Fruit fly (Drosophila melanogaster) whole organism, wandering third instar larva: ENCODE measurements around the gene CG13898.

Experiments used
- CG9705 ChIP-seq: fragments of 200-800 bp; sonication (Bioruptor generic); optimal IDR thresholded peaks from 2 replicates; lab custom pipeline; 2018; ENCODE audit warnings: missing biosample characterization, mild to moderate bottlenecking, missing genetic modification characterization
- CrebA ChIP-seq: fragments of 200-800 bp; sonication (Bioruptor generic); optimal IDR thresholded peaks from 2 replicates; lab custom pipeline; 2016; ENCODE audit warnings: missing biosample characterization, mild to moderate bottlenecking, missing genetic modification characterization, borderline replicate concordance
- Dfd ChIP-seq: fragments of >200 bp; optimal IDR thresholded peaks from 2 replicates; lab custom pipeline; 2017; ENCODE audit warnings: missing biosample characterization, missing genetic modification characterization
- Dif ChIP-seq: fragments of 200-275, 200-300 bp; sonication (Bioruptor generic); optimal IDR thresholded peaks from 2 replicates; lab custom pipeline; 2018; ENCODE audit warnings: missing biosample characterization, missing genetic modification characterization; ENCODE audit not compliant: partially characterized antibody
- GATAd ChIP-seq: sonication (Bioruptor generic); optimal IDR thresholded peaks from 2 replicates; lab custom pipeline; 2016; ENCODE audit warnings: missing biosample characterization, missing genetic modification characterization
- HLH106 ChIP-seq: fragments of 200-800 bp; optimal IDR thresholded peaks from 3 replicates; lab custom pipeline; 2019; ENCODE audit warnings: missing biosample characterization, mild to moderate bottlenecking, missing genetic modification characterization, moderate library complexity
- Hnf4 ChIP-seq: fragments of 200-800 bp; sonication (Bioruptor generic); optimal IDR thresholded peaks from 2 replicates; lab custom pipeline; 2016; ENCODE audit warnings: missing biosample characterization, mild to moderate bottlenecking, missing genetic modification characterization
- Hr78 ChIP-seq: fragments of >200 bp; optimal IDR thresholded peaks from 2 replicates; lab custom pipeline; 2017; ENCODE audit warnings: missing biosample characterization, missing genetic modification characterization
- Hr83 ChIP-seq: fragments of 200-300 bp; sonication (Bioruptor generic); optimal IDR thresholded peaks from 2 replicates; lab custom pipeline; 2016; ENCODE audit warnings: missing biosample characterization, mild to moderate bottlenecking, missing genetic modification characterization, moderate library complexity; ENCODE audit not compliant: poor library complexity, severe bottlenecking
- Jra ChIP-seq: sonication (Bioruptor generic); optimal IDR thresholded peaks from 2 replicates; lab custom pipeline; 2016; ENCODE audit warnings: missing biosample characterization, missing genetic modification characterization
- Mio ChIP-seq: sonication (Bioruptor generic); optimal IDR thresholded peaks from 2 replicates; lab custom pipeline; 2016; ENCODE audit warnings: missing biosample characterization, missing genetic modification characterization
- N ChIP-seq: fragments of >200 bp; optimal IDR thresholded peaks from 2 replicates; lab custom pipeline; 2018; ENCODE audit warnings: missing biosample characterization, missing external identifiers, missing genetic modification characterization
- OdsH ChIP-seq: fragments of 200-800 bp; sonication (Bioruptor generic); optimal IDR thresholded peaks from 2 replicates; lab custom pipeline; 2016; ENCODE audit warnings: missing biosample characterization, mild to moderate bottlenecking, missing genetic modification characterization
- Rel ChIP-seq, 2 experiments: fragments of 200-800 bp; sonication (Bioruptor generic) in 1 of 2; optimal IDR thresholded peaks; 2 replicates in 1 of 2; 3 replicates in 1 of 2; lab custom pipeline; 2016 to 2019; ENCODE audit warnings: mild to moderate bottlenecking in 2 of 2, missing biosample characterization in 2 of 2, missing genetic modification characterization in 2 of 2, moderate library complexity in 1 of 2
- Sp1 ChIP-seq: fragments of 200-800 bp; sonication (Bioruptor generic); optimal IDR thresholded peaks from 3 replicates; lab custom pipeline; 2019; ENCODE audit warnings: missing biosample characterization, mild to moderate bottlenecking, missing genetic modification characterization, moderate library complexity
- Vsx2 ChIP-seq: fragments of 200-300, 225-300 bp; sonication (Bioruptor generic); optimal IDR thresholded peaks from 2 replicates; lab custom pipeline; 2018; ENCODE audit warnings: missing biosample characterization, missing genetic modification characterization; ENCODE audit not compliant: partially characterized antibody
- brk ChIP-seq: fragments of 200-800 bp; sonication (Bioruptor generic); optimal IDR thresholded peaks from 2 replicates; lab custom pipeline; 2016; ENCODE audit warnings: missing biosample characterization, mild to moderate bottlenecking, missing genetic modification characterization
- dl ChIP-seq, 2 experiments: fragments of 175-275, 200-275 bp in 1 of 2; fragments of 200-275 bp in 1 of 2; sonication (Bioruptor generic); optimal IDR thresholded peaks; lab custom pipeline; 2018; ENCODE audit warnings: mild to moderate bottlenecking in 2 of 2, missing biosample characterization in 2 of 2, missing genetic modification characterization in 2 of 2, moderate library complexity in 2 of 2; ENCODE audit not compliant: partially characterized antibody in 2 of 2, insufficient read depth in 1 of 2
- dmrt93B ChIP-seq: fragments of 200-800 bp; sonication (Bioruptor generic); optimal IDR thresholded peaks from 2 replicates; lab custom pipeline; 2018; ENCODE audit warnings: missing biosample characterization, mild to moderate bottlenecking, missing genetic modification characterization
- dsf ChIP-seq: sonication (Bioruptor generic); optimal IDR thresholded peaks from 2 replicates; lab custom pipeline; 2016; ENCODE audit warnings: missing biosample characterization, missing genetic modification characterization, borderline replicate concordance
- ey ChIP-seq: fragments of 200-800 bp; sonication (Bioruptor generic); optimal IDR thresholded peaks from 2 replicates; lab custom pipeline; 2016; ENCODE audit warnings: missing biosample characterization, missing genetic modification characterization
- foxo ChIP-seq, 2 experiments: fragments of 200-800 bp; sonication (Bioruptor generic); optimal IDR thresholded peaks; 2 replicates in 1 of 2; 3 replicates in 1 of 2; lab custom pipeline; 2016 to 2017; ENCODE audit warnings: missing biosample characterization in 2 of 2, missing genetic modification characterization in 2 of 2
- fru ChIP-seq: fragments of 200-800 bp; sonication (Bioruptor generic); optimal IDR thresholded peaks from 3 replicates; lab custom pipeline; 2016; ENCODE audit warnings: missing biosample characterization, mild to moderate bottlenecking, missing genetic modification characterization
- lola ChIP-seq: fragments of >200 bp; optimal IDR thresholded peaks from 2 replicates; lab custom pipeline; 2017; ENCODE audit warnings: missing biosample characterization, missing genetic modification characterization
- rgr ChIP-seq: fragments of 200-800 bp; sonication (Bioruptor generic); optimal IDR thresholded peaks from 3 replicates; lab custom pipeline; 2016; ENCODE audit warnings: missing biosample characterization, mild to moderate bottlenecking, missing genetic modification characterization
- sage ChIP-seq: fragments of 200-800 bp; sonication (Bioruptor generic); optimal IDR thresholded peaks from 2 replicates; lab custom pipeline; 2016; ENCODE audit warnings: missing biosample characterization, mild to moderate bottlenecking, missing genetic modification characterization
- sv ChIP-seq: fragments of 200-800 bp; sonication (Bioruptor generic); optimal IDR thresholded peaks from 3 replicates; lab custom pipeline; 2016; ENCODE audit warnings: missing biosample characterization, missing genetic modification characterization
- tai ChIP-seq: sonication (Bioruptor generic); optimal IDR thresholded peaks from 2 replicates; lab custom pipeline; 2016; ENCODE audit warnings: missing biosample characterization, missing genetic modification characterization
- usp ChIP-seq: fragments of >200 bp; optimal IDR thresholded peaks from 2 replicates; lab custom pipeline; 2017; ENCODE audit warnings: missing biosample characterization, missing genetic modification characterization
- woc ChIP-seq: sonication (Bioruptor generic); optimal IDR thresholded peaks from 2 replicates; lab custom pipeline; 2016; ENCODE audit warnings: missing biosample characterization, mild to moderate bottlenecking, missing genetic modification characterization

CG13898 gene

dm6 chr3L:791251-791991, 12.4 kb downstream of the CG13898 start (continued):
- TF ChIP-seq Dfd = no peak
- TF ChIP-seq sv (GFP tag; lab: Kevin White, UChicago) = peak; percentile 11
- peak; percentile 35 for TF ChIP-seq CG9705 (GFP tag; lab: Kevin White, UChicago)
- no peak for TF ChIP-seq Vsx2 (GFP tag; lab: Kevin White, UChicago)
- no peak for TF ChIP-seq tai
- peak; percentile 22 for TF ChIP-seq woc (GFP tag; lab: Kevin White, UChicago)
- TF ChIP-seq Jra (GFP tag; lab: Kevin White, UChicago) = peak; percentile 10
- peak; percentile 62 for TF ChIP-seq Hnf4 (GFP tag; lab: Kevin White, UChicago)
- no peak for TF ChIP-seq dl (GFP tag; optimal IDR thresholded peaks at IDR 0.05; lab: Kevin White, UChicago; ENCODE audit: insufficient read depth in 1 of 2, partially characterized antibody in 2 of 2)
- no peak for TF ChIP-seq usp (GFP tag; lab: Kevin White, UChicago)
- TF ChIP-seq sage (GFP tag; lab: Kevin White, UChicago) = no peak
- peak; percentile 62 for TF ChIP-seq ey (GFP tag; lab: Kevin White, UChicago)
- no peak for TF ChIP-seq Hr83

dm6 chr3L:788961-789360, 14.9 kb downstream of the CG13898 start:
- TF ChIP-seq CrebA (GFP tag; lab: Kevin White, UChicago) (no peak), Sp1 (GFP tag; lab: Kevin White, UChicago) (no peak), Hr78 (GFP tag; lab: Kevin White, UChicago) (no peak), sage (GFP tag; lab: Kevin White, UChicago) (no peak), brk (GFP tag; lab: Kevin White, UChicago) (no peak), dl (GFP tag; optimal IDR thresholded peaks at IDR 0.05; lab: Kevin White, UChicago; ENCODE audit: insufficient read depth in 1 of 2, partially characterized antibody in 2 of 2) (no peak)

- TF ChIP-seq dl (GFP tag; optimal IDR thresholded peaks at IDR 0.05; lab: Kevin White, UChicago; ENCODE audit: insufficient read depth in 1 of 2, partially characterized antibody in 2 of 2) = no peak
- TF ChIP-seq lola (GFP tag; lab: Kevin White, UChicago) = no peak
- no peak for TF ChIP-seq brk (GFP tag; lab: Kevin White, UChicago)
- TF ChIP-seq fru (GFP tag; lab: Kevin White, UChicago) = no peak
- no peak for TF ChIP-seq Vsx2 (GFP tag; lab: Kevin White, UChicago)
- no peak for TF ChIP-seq HLH106 (tag; lab: Kevin White, UChicago)
- no peak for TF ChIP-seq sage (GFP tag; lab: Kevin White, UChicago)
- TF ChIP-seq GATAd (GFP tag; lab: Kevin White, UChicago) = no peak
- TF ChIP-seq dsf (GFP tag; lab: Kevin White, UChicago) = no peak
- no peak for TF ChIP-seq foxo (GFP tag; optimal IDR thresholded peaks at IDR 0.05; lab: Kevin White, UChicago)
- TF ChIP-seq Hnf4 (GFP tag; lab: Kevin White, UChicago) = no peak
These were observed 16.2 kb downstream of the CG13898 start for dm6 chr3L:787635-788034.

- no peak for TF ChIP-seq Jra (GFP tag; lab: Kevin White, UChicago)
- TF ChIP-seq dmrt93B (GFP tag; lab: Kevin White, UChicago) = no peak
- no peak for TF ChIP-seq fru (GFP tag; lab: Kevin White, UChicago)
- TF ChIP-seq CrebA (GFP tag; lab: Kevin White, UChicago) = no peak
- TF ChIP-seq Sp1 (GFP tag; lab: Kevin White, UChicago) = no peak
- no peak for TF ChIP-seq tai
- no peak for TF ChIP-seq OdsH
- TF ChIP-seq rgr = no peak
- TF ChIP-seq Mio (GFP tag; lab: Kevin White, UChicago) = no peak
- no peak for TF ChIP-seq Hnf4 (GFP tag; lab: Kevin White, UChicago)
- no peak for TF ChIP-seq sv (GFP tag; lab: Kevin White, UChicago)
- no peak for TF ChIP-seq Dfd
- no peak for TF ChIP-seq N
- no peak for TF ChIP-seq brk (GFP tag; lab: Kevin White, UChicago)
- no peak for TF ChIP-seq ey (GFP tag; lab: Kevin White, UChicago)
- no peak for TF ChIP-seq Dif (GFP tag; lab: Kevin White, UChicago)
- no peak for TF ChIP-seq Rel (GFP tag; optimal IDR thresholded peaks at IDR 0.05; lab: Kevin White, UChicago)
- TF ChIP-seq Rel (tag; optimal IDR thresholded peaks at IDR 0.05; lab: Kevin White, UChicago) = no peak
- TF ChIP-seq, all 38 proteins: peak for 0
These were observed 17.0 kb downstream of the CG13898 start for dm6 chr3L:786835-787234.
